Fruit fly (Drosophila melanogaster) Kc167 (cell line): ENCODE results near the gene CG9747.

Experiments
- Sin3A ChIP-seq: fragments of >200 bp; optimal IDR thresholded peaks from 2 replicates; lab custom pipeline; 2018; ENCODE audit warnings: missing external identifiers
- h ChIP-seq: fragments of >200 bp; optimal IDR thresholded peaks from 3 replicates; lab custom pipeline; 2018; ENCODE audit warnings: missing external identifiers
- psq ChIP-seq: fragments of >200 bp; optimal IDR thresholded peaks from 2 replicates; lab custom pipeline; 2017; ENCODE audit warnings: missing external identifiers
- ttk ChIP-seq: sonication (Bioruptor generic); optimal IDR thresholded peaks from 2 replicates; lab custom pipeline; 2017; ENCODE audit warnings: missing external identifiers

DNA sequence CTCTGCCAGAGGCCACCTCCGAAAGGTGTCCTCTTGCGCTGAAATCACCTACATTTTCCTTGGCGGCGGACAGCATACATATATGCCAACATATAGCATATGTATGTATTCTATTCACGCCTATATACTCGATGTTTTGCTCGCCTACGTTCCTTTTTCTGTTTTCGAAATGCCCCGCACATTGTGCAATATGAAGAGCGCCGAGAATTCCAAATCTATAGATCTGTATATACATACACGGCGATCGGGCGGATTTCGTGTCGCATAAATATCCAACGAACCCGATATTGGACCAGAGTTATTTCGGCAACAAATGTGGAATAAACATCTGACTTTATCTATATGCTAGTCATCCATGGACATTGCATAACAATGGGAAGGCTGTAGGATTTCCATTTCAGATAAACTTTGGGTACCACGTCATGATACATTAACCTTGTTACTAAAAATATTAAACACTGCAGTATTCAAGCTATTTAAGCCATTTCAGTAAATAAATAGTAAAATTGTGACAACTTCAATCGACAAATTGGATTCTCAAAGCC lies 15.9 kb downstream of the CG9747 start:
- TF ChIP-seq h (lab: Kevin White, UChicago) (no peak), psq (lab: Kevin White, UChicago) (no peak), Sin3A (lab: Kevin White, UChicago) (no peak), ttk (lab: Kevin White, UChicago) (no peak)
